Worm (Caenorhabditis elegans) whole organism, L4 larva: ENCODE results near the gene K10B4.3.

ENCODE experiments used
- ama-1 ChIP-seq: fragments of 150-350 bp; optimal IDR thresholded peaks from 2 replicates; lab custom pipeline; 2014; ENCODE audit warnings: inconsistent platforms, mixed read lengths
- fkh-10 ChIP-seq: fragments of 150-350 bp; optimal IDR thresholded peaks from 2 replicates; lab custom pipeline; 2014; ENCODE audit warnings: missing biosample characterization, missing genetic modification reagents, missing genetic modification characterization
- lin-39 ChIP-seq: fragments of 150-350 bp; optimal IDR thresholded peaks from 2 replicates; lab custom pipeline; 2014; ENCODE audit warnings: missing biosample characterization, missing genetic modification reagents, missing genetic modification characterization
- mep-1 ChIP-seq: fragments of 150-350 bp; sonication (generic microtip); optimal IDR thresholded peaks from 3 replicates; lab custom pipeline; 2014; ENCODE audit warnings: missing biosample characterization, missing genetic modification characterization
- nhr-10 ChIP-seq: fragments of 150-350 bp; optimal IDR thresholded peaks from 2 replicates; lab custom pipeline; 2014; ENCODE audit warnings: missing biosample characterization, missing genetic modification characterization
- nhr-11 ChIP-seq: fragments of 150-350 bp; optimal IDR thresholded peaks from 2 replicates; lab custom pipeline; 2014; ENCODE audit warnings: missing biosample characterization, missing genetic modification characterization
- nhr-111 ChIP-seq: fragments of 200-800 bp; sonication (Bioruptor generic); optimal IDR thresholded peaks from 2 replicates; lab custom pipeline; 2018; ENCODE audit warnings: mild to moderate bottlenecking, missing genetic modification characterization, missing compliant biosample characterization
- nhr-77 ChIP-seq: fragments of 150-350 bp; optimal IDR thresholded peaks from 2 replicates; lab custom pipeline; 2014; ENCODE audit warnings: missing biosample characterization, missing genetic modification characterization
- pha-4 ChIP-seq, 2 experiments: fragments of 150-350 bp in 1 of 2; fragments of 200-800 bp in 1 of 2; sonication (Bioruptor generic) in 1 of 2; IDR thresholded peaks in 1 of 2; optimal IDR thresholded peaks in 1 of 2; 2 replicates each; pipeline versions ENCODE4 v1.3.6 to Lab custom; 2014 to 2022; ENCODE audit warnings: missing genetic modification characterization in 2 of 2, missing genetic modification reagents in 2 of 2, missing biosample characterization in 1 of 2, missing compliant biosample characterization in 1 of 2
- unc-62 ChIP-seq, 3 experiments: fragments of 150-350 bp in 1 of 3; sonication (generic microtip); optimal IDR thresholded peaks in 2 of 3; peaks in 1 of 3; 1 replicate in 1 of 3; 2 replicates in 2 of 3; lab custom pipeline; 2014 to 2017; ENCODE audit warnings: missing biosample characterization in 3 of 3, missing genetic modification characterization in 3 of 3, missing genetic modification reagents in 3 of 3, missing genotype in 1 of 3

DNA sequence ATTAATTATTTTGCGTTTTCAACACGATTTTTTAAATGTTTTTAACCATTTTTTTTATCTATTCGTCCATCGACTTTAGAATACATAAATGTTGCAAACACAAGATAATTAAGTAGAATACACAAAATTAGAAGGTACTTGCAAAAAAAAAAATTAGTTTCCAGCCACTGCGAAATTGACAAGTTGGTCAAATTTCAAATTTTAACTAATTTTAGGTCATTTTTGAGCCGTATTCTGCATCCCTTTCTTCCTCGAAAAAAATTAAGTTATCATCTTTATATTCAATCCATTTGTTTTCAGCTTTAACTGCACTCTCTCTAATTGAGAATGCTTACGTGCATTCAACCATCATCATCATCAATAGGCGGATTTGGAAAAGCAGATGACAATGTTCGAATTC is 51.7 kb downstream of the K10B4.3 start, which contains the start of gene egl-26:
- TF ChIP-seq mep-1 (tag; lab: Kevin White, UChicago) (no peak), ama-1 (lab: Kevin White, UChicago) (no peak), pha-4 (GFP tag; IDR thresholded peaks at IDR 0.05; lab: Robert Waterston, UW) (no peak), pha-4 (tag; optimal IDR thresholded peaks at IDR 0.05; lab: Kevin White, UChicago) (no peak), nhr-10 (tag; lab: Kevin White, UChicago) (no peak), lin-39 (tag; lab: Kevin White, UChicago) (no peak), nhr-11 (tag; lab: Kevin White, UChicago) (no peak), nhr-111 (no peak), fkh-10 (GFP tag; lab: Kevin White, UChicago) (no peak), nhr-77 (tag; lab: Kevin White, UChicago) (no peak), unc-62 (GFP tag; optimal IDR thresholded peaks at IDR 0.05 in 1 of 2; lab: Kevin White, UChicago) (peak in 1 of 2 experiments; percentile 77), unc-62 (tag; optimal IDR thresholded peaks at IDR 0.05; lab: Kevin White, UChicago) (no peak)
